Worm (Caenorhabditis elegans) whole organism, young adult: ENCODE results near the gene nhr-128.

ENCODE experiments used
- B0261.1 ChIP-seq: sonication (generic microtip); optimal IDR thresholded peaks from 2 replicates; lab custom pipeline; 2016; ENCODE audit warnings: mild to moderate bottlenecking, missing genetic modification characterization, moderate library complexity, missing compliant biosample characterization
- C06A6.2 ChIP-seq: fragments of 200-800 bp; sonication (Bioruptor generic); conservative IDR thresholded peaks from 2 replicates; pipeline ENCODE4 v1.3.6; 2022; ENCODE audit warnings: missing genetic modification characterization, missing compliant biosample characterization
- ama-1 ChIP-seq, 3 experiments: fragments of 150-350 bp in 1 of 3; sonication (generic microtip) in 2 of 3; optimal IDR thresholded peaks; 2 replicates each; lab custom pipeline; 2014 to 2018; ENCODE audit warnings: missing biosample characterization in 2 of 3, missing genetic modification characterization in 2 of 3, missing genetic modification reagents in 2 of 3
- bed-1 ChIP-seq: fragments of 200-800 bp; sonication (Bioruptor generic); IDR thresholded peaks from 2 replicates; pipeline ENCODE4 v1.3.6; 2022; ENCODE audit warnings: missing genetic modification reagents, missing genetic modification characterization, missing compliant biosample characterization
- cebp-1 ChIP-seq, 2 experiments: fragments of 200-800 bp in 1 of 2; sonication (Bioruptor generic) in 1 of 2; sonication (generic microtip) in 1 of 2; IDR thresholded peaks in 1 of 2; optimal IDR thresholded peaks in 1 of 2; 2 replicates each; pipeline versions ENCODE4 v1.3.6 to Lab custom; 2017 to 2022; ENCODE audit warnings: missing compliant biosample characterization in 2 of 2, missing genetic modification characterization in 2 of 2, mild to moderate bottlenecking in 1 of 2, missing genetic modification reagents in 1 of 2, moderate library complexity in 1 of 2
- mel-28 ChIP-seq: sonication (generic microtip); optimal IDR thresholded peaks from 2 replicates; lab custom pipeline; 2016; ENCODE audit warnings: borderline replicate concordance, mild to moderate bottlenecking, missing genetic modification characterization, missing compliant biosample characterization
- nfya-1 ChIP-seq: sonication (generic microtip); optimal IDR thresholded peaks from 2 replicates; lab custom pipeline; 2017; ENCODE audit warnings: antibody characterized with exemption, missing compliant biosample characterization, missing genetic modification characterization, borderline replicate concordance; ENCODE audit not compliant: insufficient read depth
- nhr-179 ChIP-seq: sonication (generic microtip); optimal IDR thresholded peaks from 2 replicates; lab custom pipeline; 2016; ENCODE audit warnings: mild to moderate bottlenecking, missing genetic modification characterization, missing compliant biosample characterization
- pha-4 ChIP-seq: fragments of 150-350 bp; sonication (generic microtip); optimal IDR thresholded peaks from 2 replicates; lab custom pipeline; 2014; ENCODE audit warnings: missing biosample characterization, missing genetic modification reagents, missing genetic modification characterization
- unc-62 ChIP-seq: fragments of 150-350 bp; optimal IDR thresholded peaks from 2 replicates; lab custom pipeline; 2014; ENCODE audit warnings: missing biosample characterization, missing genetic modification reagents, missing genetic modification characterization

ce11 chrV:2181738-2182137, 40.1 kb upstream of the nhr-128 start, which contains the start of gene srbc-16:
- TF ChIP-seq C06A6.2 (GFP tag; lab: Robert Waterston, UW) (no peak), mel-28 (tag; lab: Kevin White, UChicago) (no peak), unc-62 (GFP tag; lab: Kevin White, UChicago) (no peak), nfya-1 (tag; lab: Kevin White, UChicago) (no peak), cebp-1 (GFP tag; IDR thresholded peaks at IDR 0.05; lab: Robert Waterston, UW) (no peak), cebp-1 (tag; optimal IDR thresholded peaks at IDR 0.05; lab: Kevin White, UChicago) (no peak), bed-1 (GFP tag; lab: Robert Waterston, UW) (no peak), pha-4 (no peak), ama-1 (optimal IDR thresholded peaks at IDR 0.05; lab: Kevin White, UChicago) (no peak), ama-1 (GFP tag; optimal IDR thresholded peaks at IDR 0.05; lab: Kevin White, UChicago) (no peak), B0261.1 (no peak), nhr-179 (tag; lab: Kevin White, UChicago) (no peak)
